Worm (Caenorhabditis elegans) whole organism, L1 larva: ENCODE results near the gene F49F1.11.

ENCODE experiments used
- C04F5.9 ChIP-seq: sonication (generic microtip); optimal IDR thresholded peaks from 2 replicates; lab custom pipeline; 2016; ENCODE audit warnings: missing genetic modification characterization, missing compliant biosample characterization
- F16B12.6 ChIP-seq: fragments of 150-350 bp; optimal IDR thresholded peaks from 2 replicates; lab custom pipeline; 2014; ENCODE audit warnings: missing biosample characterization, missing genetic modification characterization
- aha-1 ChIP-seq: fragments of 150-350 bp; optimal IDR thresholded peaks from 2 replicates; lab custom pipeline; 2014; ENCODE audit warnings: missing biosample characterization, missing genetic modification characterization
- aly-2 ChIP-seq: fragments of 150-350 bp; optimal IDR thresholded peaks from 2 replicates; lab custom pipeline; 2014; ENCODE audit warnings: missing biosample characterization, missing genetic modification characterization
- ceh-82 ChIP-seq, 3 experiments: fragments of 150-350 bp in 1 of 3; sonication (generic microtip) in 2 of 3; optimal IDR thresholded peaks; 2 replicates each; lab custom pipeline; 2014 to 2017; ENCODE audit warnings: missing biosample characterization in 3 of 3, missing genetic modification characterization in 3 of 3
- dpl-1 ChIP-seq, 3 experiments: fragments of 150-350 bp in 2 of 3; sonication (generic microtip) in 1 of 3; optimal IDR thresholded peaks; 2 replicates each; lab custom pipeline; 2014 to 2017; ENCODE audit warnings: missing biosample characterization in 3 of 3, missing genetic modification characterization in 3 of 3, missing genetic modification reagents in 3 of 3
- elt-2 ChIP-seq: sonication (generic microtip); optimal IDR thresholded peaks from 2 replicates; lab custom pipeline; 2016; ENCODE audit warnings: missing genetic modification characterization, mild to moderate bottlenecking, inconsistent platforms, missing compliant biosample characterization, missing genetic modification reagents
- ets-5 ChIP-seq: fragments of 200-800 bp; sonication (Bioruptor generic); IDR thresholded peaks from 2 replicates; pipeline ENCODE4 v1.3.6; 2022; ENCODE audit warnings: missing genetic modification characterization, missing compliant biosample characterization
- jun-1 ChIP-seq: fragments of 150-350 bp; optimal IDR thresholded peaks from 2 replicates; lab custom pipeline; 2014; ENCODE audit warnings: missing biosample characterization, missing genetic modification reagents, missing genetic modification characterization
- lin-14 ChIP-seq: fragments of 200-800 bp; sonication (Bioruptor generic); optimal IDR thresholded peaks from 2 replicates; lab custom pipeline; 2018; ENCODE audit warnings: mild to moderate bottlenecking, missing genetic modification characterization, moderate library complexity, missing compliant biosample characterization
- lsy-2 ChIP-seq, 2 experiments: fragments of 150-350 bp; optimal IDR thresholded peaks; 2 replicates each; lab custom pipeline; 2014; ENCODE audit warnings: missing biosample characterization in 2 of 2, missing genetic modification characterization in 2 of 2
- mab-9 ChIP-seq: fragments of 200-800 bp; sonication (Bioruptor generic); IDR thresholded peaks from 2 replicates; pipeline ENCODE4 v1.3.6; 2022; ENCODE audit warnings: missing genetic modification reagents, missing genetic modification characterization, missing compliant biosample characterization
- mef-2 ChIP-seq: fragments of 150-350 bp; optimal IDR thresholded peaks from 2 replicates; lab custom pipeline; 2014; ENCODE audit warnings: missing biosample characterization, missing genetic modification characterization
- nhr-11 ChIP-seq: fragments of 150-350 bp; optimal IDR thresholded peaks from 2 replicates; lab custom pipeline; 2014; ENCODE audit warnings: missing biosample characterization, missing genetic modification characterization
- nhr-19 ChIP-seq: fragments of 200-800 bp; sonication (Bioruptor generic); conservative IDR thresholded peaks from 2 replicates; pipeline ENCODE4 v1.3.6; 2022; ENCODE audit warnings: missing genetic modification characterization, missing compliant biosample characterization
- nhr-47 ChIP-seq: sonication (generic microtip); optimal IDR thresholded peaks from 2 replicates; lab custom pipeline; 2016; ENCODE audit warnings: mild to moderate bottlenecking, missing genetic modification characterization, moderate library complexity, missing compliant biosample characterization
- nhr-71 ChIP-seq: sonication (generic microtip); optimal IDR thresholded peaks from 2 replicates; lab custom pipeline; 2016; ENCODE audit warnings: mild to moderate bottlenecking, missing genetic modification characterization, moderate library complexity, missing compliant biosample characterization
- nhr-77 ChIP-seq: fragments of 150-350 bp; optimal IDR thresholded peaks from 2 replicates; lab custom pipeline; 2014; ENCODE audit warnings: missing biosample characterization, missing genetic modification characterization
- nhr-85 ChIP-seq: sonication (generic microtip); peaks from one replicate; lab custom pipeline; 2016; ENCODE audit warnings: missing genetic modification characterization, inconsistent platforms, missing compliant biosample characterization
- nhr-90 ChIP-seq: sonication (generic microtip); optimal IDR thresholded peaks from 2 replicates; lab custom pipeline; 2016; ENCODE audit warnings: mild to moderate bottlenecking, missing genetic modification characterization, missing compliant biosample characterization; ENCODE audit not compliant: poor library complexity
- pag-3 ChIP-seq: sonication (generic microtip); optimal IDR thresholded peaks from 2 replicates; lab custom pipeline; 2017; ENCODE audit warnings: missing genetic modification characterization, mild to moderate bottlenecking, missing compliant biosample characterization, antibody characterized with exemption, borderline replicate concordance; ENCODE audit not compliant: insufficient read depth
- snu-23 ChIP-seq: sonication (generic microtip); optimal IDR thresholded peaks from 2 replicates; lab custom pipeline; 2016; ENCODE audit warnings: missing genetic modification characterization, missing compliant biosample characterization
- sox-4 ChIP-seq: sonication (generic microtip); optimal IDR thresholded peaks from 2 replicates; lab custom pipeline; 2016; ENCODE audit warnings: missing genetic modification characterization, missing compliant biosample characterization
- sup-37 ChIP-seq: fragments of 200-800 bp; sonication (Bioruptor generic); optimal IDR thresholded peaks from 2 replicates; lab custom pipeline; 2018; ENCODE audit warnings: mild to moderate bottlenecking, missing genetic modification characterization, missing compliant biosample characterization
- unc-130 ChIP-seq: fragments of 150-350 bp; optimal IDR thresholded peaks from 2 replicates; lab custom pipeline; 2017; ENCODE audit warnings: missing biosample characterization, missing genetic modification characterization, inconsistent platforms
- unc-30 ChIP-seq: sonication (generic microtip); optimal IDR thresholded peaks from 2 replicates; lab custom pipeline; 2017; ENCODE audit warnings: missing biosample characterization, missing genetic modification characterization
- unc-98 ChIP-seq: fragments of 200-800 bp; sonication (Bioruptor generic); IDR thresholded peaks from 2 replicates; pipeline ENCODE4 v1.3.6; 2022; ENCODE audit warnings: missing genetic modification characterization, missing compliant biosample characterization
- vab-15 ChIP-seq: sonication (generic microtip); optimal IDR thresholded peaks from 2 replicates; lab custom pipeline; 2017; ENCODE audit warnings: missing genotype, mild to moderate bottlenecking, missing genetic modification characterization, missing compliant biosample characterization
- ztf-4 ChIP-seq: fragments of 150-350 bp; optimal IDR thresholded peaks from 2 replicates; lab custom pipeline; 2014; ENCODE audit warnings: missing biosample characterization, missing genetic modification characterization

The F49F1.11 gene

DNA sequence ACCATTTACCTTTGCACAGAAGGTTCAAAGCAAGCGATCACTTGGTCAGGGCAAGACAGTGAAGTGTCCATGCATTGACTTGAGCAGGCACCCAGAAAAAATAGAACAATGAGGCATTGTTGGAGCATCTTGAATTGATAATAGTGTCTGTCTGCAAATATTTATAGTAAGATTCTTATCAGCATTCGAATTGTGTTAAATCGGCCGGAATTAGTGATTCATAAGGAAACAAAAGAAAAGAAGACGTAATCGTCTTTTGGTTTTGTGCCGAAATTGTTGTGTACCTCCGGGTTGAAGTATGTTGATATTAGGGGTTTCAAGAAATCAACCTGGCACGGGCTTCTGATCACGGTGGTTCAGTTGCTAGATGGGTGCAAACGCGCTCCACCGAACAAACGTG, 20.9 kb downstream of the F49F1.11 start, which contains the start of gene F49F1.5:
Gene F49F1.5 (minus strand): TSS at position 153 of the 400 bp plus-strand sequence.
- TF ChIP-seq elt-2 (peak; percentile 69), lin-14 (no peak)

DNA sequence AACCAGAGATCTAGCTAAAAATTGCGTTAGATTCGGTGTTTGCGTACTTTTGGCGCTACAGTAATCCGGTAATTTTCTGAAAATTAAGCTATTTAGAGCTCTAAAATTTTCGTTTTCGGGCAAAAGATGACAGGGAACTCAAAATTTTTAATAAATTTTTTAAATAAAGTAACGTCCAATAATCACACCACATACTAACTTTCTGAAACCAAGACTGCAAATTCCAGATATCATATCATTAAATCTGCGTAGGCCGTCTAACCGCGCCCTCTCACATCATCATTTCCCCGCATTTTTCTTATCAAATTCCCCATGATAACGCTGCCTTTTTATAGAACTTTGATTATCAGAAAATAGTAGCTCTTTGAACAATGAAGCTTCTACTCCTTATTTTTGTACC, 23.8 kb downstream of the F49F1.11 start, which contains the start of gene drd-50:
Gene drd-50 (plus strand): TSS at position 301 of the 400 bp plus-strand sequence.
- TF ChIP-seq sup-37 (GFP tag; lab: Kevin White, UChicago) (no peak), elt-2 (peak; percentile 38)

DNA sequence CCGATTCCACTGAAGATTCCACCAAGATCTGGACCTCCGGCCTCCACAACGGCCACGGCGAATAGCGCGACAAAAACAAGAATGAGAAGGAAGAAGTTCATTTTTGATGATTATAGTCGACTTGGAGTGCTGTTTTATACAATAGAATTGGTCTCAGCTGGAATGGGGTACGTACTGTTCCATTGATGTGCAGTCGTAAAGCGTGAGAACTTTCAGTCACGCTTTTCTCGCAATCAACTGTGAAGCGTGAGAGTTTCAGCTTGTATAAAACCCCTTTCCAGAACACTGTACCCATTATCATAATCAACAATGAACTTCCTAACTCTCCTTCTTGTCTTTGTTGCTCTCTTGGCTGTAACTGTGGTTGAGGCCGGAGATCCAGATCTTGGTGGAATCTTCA, 25.6 kb downstream of the F49F1.11 start, which contains the start of the genes F49F1.4 and F49F1.2:
Gene F49F1.4 (minus strand): TSS at position 101 of the 400 bp plus-strand sequence.
Gene F49F1.2 (plus strand): TSS at position 310 of the 400 bp plus-strand sequence.
- TF ChIP-seq mab-9 (GFP tag; lab: Robert Waterston, UW) (no peak), unc-30 (tag; lab: Kevin White, UChicago) (no peak), aha-1 (tag; lab: Kevin White, UChicago) (no peak), nhr-47 (tag; lab: Kevin White, UChicago) (no peak), snu-23 (GFP tag; lab: Kevin White, UChicago) (no peak), vab-15 (tag; lab: Kevin White, UChicago) (no peak), mef-2 (tag; lab: Kevin White, UChicago) (no peak), jun-1 (tag; lab: Kevin White, UChicago) (no peak), nhr-19 (GFP tag; lab: Robert Waterston, UW) (no peak), ztf-4 (tag; lab: Kevin White, UChicago) (no peak), C04F5.9 (tag; lab: Kevin White, UChicago) (no peak), ceh-82 (tag; optimal IDR thresholded peaks at IDR 0.05; lab: Kevin White, UChicago) (no peak)

DNA sequence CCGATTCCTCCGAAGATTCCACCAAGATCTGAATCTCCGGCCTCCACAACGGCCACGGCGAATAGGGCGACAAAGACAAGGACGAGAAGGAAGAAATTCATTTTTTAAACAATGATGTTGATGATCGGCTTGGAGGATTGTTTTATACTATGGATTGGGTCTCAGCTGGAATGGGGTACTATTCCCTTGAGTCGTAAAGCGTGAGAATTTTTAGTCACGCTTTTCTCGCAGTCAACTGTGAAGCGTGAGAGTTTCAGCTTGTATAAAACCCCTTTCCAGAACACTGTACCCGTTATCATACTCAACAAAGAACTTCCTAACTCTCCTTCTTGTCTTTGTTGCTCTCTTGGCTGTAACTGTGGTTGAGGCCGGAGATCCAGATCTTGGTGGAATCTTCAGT, 26.7 kb downstream of the F49F1.11 start, which contains the start of gene F49F1.15:
Gene F49F1.15 (minus strand): TSS at position 101 of the 400 bp plus-strand sequence.
- no peak for TF ChIP-seq nhr-77
- no peak for TF ChIP-seq F16B12.6 (tag; lab: Kevin White, UChicago)
- TF ChIP-seq dpl-1 (GFP tag; optimal IDR thresholded peaks at IDR 0.05; lab: Kevin White, UChicago), result no peak
- TF ChIP-seq, all 84 proteins: peak for 0

DNA sequence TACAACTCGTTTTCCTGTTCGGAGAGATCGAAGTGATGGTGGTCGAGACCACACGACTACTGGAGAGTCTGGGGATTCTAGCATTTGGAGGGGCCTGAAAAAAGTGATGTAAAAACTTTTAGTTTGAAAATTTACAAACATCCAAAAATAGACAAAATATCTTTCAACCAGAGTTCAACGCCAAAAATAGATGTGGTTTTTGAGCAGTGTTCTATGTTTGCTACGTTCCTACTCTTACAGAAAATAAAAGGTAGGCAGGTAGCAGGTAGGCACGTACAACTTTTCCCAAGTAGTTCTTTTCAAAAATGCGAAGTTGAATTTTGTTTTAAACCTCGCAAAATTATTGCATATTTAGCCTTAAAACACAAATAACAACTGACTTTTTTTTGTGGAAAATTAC, 28.8 kb downstream of the F49F1.11 start, which contains the start of gene F49F1.14:
Gene F49F1.14 (minus strand): TSS at position 101 of the 400 bp plus-strand sequence.
- TF ChIP-seq lsy-2 (tag; optimal IDR thresholded peaks at IDR 0.05; lab: Kevin White, UChicago), result no peak

DNA sequence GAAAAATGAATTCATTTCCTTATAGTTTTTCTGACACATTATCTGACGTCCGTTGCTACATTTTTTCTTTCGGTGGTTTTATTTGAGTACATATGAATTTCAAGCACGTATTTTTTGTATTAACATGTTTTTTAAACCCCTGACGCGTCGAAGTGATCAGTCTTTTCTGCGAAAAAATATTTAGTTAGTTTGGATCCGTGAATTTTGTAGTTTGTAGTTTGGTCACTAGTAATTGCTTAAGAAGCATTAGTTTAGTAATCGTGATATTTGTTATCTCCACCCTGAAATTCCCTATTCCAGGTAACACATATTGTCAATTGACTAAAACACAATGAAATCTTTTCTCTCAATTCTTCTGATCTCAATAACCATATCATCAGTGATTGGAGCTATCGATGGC, 32.4 kb downstream of the F49F1.11 start, which contains the start of gene C35B1.7:
Gene C35B1.7 (plus strand): TSS at position 301 of the 400 bp plus-strand sequence.
- no peak for TF ChIP-seq lin-14
- no peak for TF ChIP-seq ceh-82 (tag; optimal IDR thresholded peaks at IDR 0.05; lab: Kevin White, UChicago)
- TF ChIP-seq sox-4 (tag; lab: Kevin White, UChicago), result no peak

DNA sequence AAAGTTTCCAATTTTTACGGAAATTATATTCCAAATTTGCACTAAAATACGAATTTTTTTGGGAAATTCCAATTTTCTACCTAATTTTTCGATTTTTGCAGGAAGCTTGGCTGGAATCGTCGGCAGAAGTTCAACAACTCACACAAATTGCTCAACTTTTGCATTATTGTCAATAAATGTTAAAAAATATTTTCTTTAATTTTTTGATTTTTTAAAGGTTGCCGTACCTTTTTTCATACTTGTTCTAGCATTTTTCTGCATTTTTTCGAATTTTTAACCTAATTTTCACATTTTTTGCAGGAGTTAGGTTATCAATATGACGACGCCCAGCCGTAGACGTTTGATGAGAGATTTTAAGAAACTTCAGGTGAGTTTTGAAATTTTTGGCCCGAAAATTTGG, 38.5 kb downstream of the F49F1.11 start, which contains the start of gene ubc-1:
Gene ubc-1 (plus strand): TSS at position 301 of the 400 bp plus-strand sequence.
- TF ChIP-seq mef-2 (tag; lab: Kevin White, UChicago), result no peak
- TF ChIP-seq nhr-85 (tag; lab: Kevin White, UChicago), result peak; percentile 17

DNA sequence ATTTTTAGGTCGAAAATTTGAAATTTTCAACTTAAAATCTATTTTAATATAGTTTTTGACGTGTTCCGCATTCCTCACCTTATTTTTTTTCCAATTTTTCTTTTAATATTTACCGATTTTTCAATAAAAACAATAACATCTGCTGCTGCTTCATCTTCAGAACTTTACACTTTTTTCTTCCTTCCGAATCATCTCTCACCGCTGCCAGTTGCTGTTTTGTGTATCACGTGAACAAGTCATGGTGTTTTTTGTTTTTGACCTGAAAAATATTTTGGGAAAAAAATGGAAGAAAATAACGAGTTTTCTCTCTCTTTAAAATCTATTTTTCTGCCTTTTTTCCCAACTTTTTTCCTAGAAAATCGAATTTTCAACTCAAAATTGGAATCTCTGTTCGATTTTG, 41.4 kb downstream of the F49F1.11 start:
- no peak for TF ChIP-seq ets-5 (GFP tag; lab: Robert Waterston, UW)
- no peak for TF ChIP-seq nhr-11
- TF ChIP-seq dpl-1 (GFP tag; optimal IDR thresholded peaks at IDR 0.05; lab: Kevin White, UChicago), result peak in 1 of 3 experiments; percentile 13
- TF ChIP-seq lsy-2 (tag; optimal IDR thresholded peaks at IDR 0.05; lab: Kevin White, UChicago), result peak; percentile 10 to 21
- TF ChIP-seq aly-2 (tag; lab: Kevin White, UChicago), result no peak
- TF ChIP-seq nhr-71 (tag; lab: Kevin White, UChicago), result peak; percentile 48
- TF ChIP-seq snu-23 (GFP tag; lab: Kevin White, UChicago), result peak; percentile 7
- no peak for TF ChIP-seq unc-98 (GFP tag; lab: Robert Waterston, UW)
- TF ChIP-seq nhr-19 (GFP tag; lab: Robert Waterston, UW), result peak; percentile 34; the same call in 1 of the 2 replicates
- peak; percentile 40 for TF ChIP-seq pag-3 (tag; lab: Kevin White, UChicago)
- TF ChIP-seq nhr-90 (tag; lab: Kevin White, UChicago), result no peak
- TF ChIP-seq unc-130, result peak; percentile 48
- peak; percentile 54 for TF ChIP-seq lin-14
